Fruit fly (Drosophila melanogaster) whole organism, embryonic: ENCODE measurements around the gene Prm.

Source experiments
- Asciz ChIP-seq: fragments of 200-800 bp; sonication (Bioruptor generic); optimal IDR thresholded peaks from 2 replicates; lab custom pipeline; 2017; ENCODE audit warnings: missing biosample characterization, mild to moderate bottlenecking, missing genetic modification characterization, missing genetic modification reagents
- Bgb ChIP-seq: fragments of 200-800 bp; sonication (Bioruptor generic); IDR thresholded peaks from 2 replicates; pipeline ENCODE4 v1.3.6; 2022; ENCODE audit warnings: missing biosample characterization, missing genetic modification characterization; ENCODE audit not compliant: partially characterized antibody
- CG10147 ChIP-seq: fragments of 200-800 bp; sonication (Bioruptor generic); optimal IDR thresholded peaks from 2 replicates; lab custom pipeline; 2019; ENCODE audit warnings: missing biosample characterization, mild to moderate bottlenecking, missing genetic modification characterization, moderate library complexity
- CG10209 ChIP-seq: fragments of 200-800 bp; sonication (Bioruptor generic); optimal IDR thresholded peaks from 3 replicates; lab custom pipeline; 2017; ENCODE audit warnings: missing biosample characterization, mild to moderate bottlenecking, missing genetic modification characterization, missing genetic modification reagents
- CG10431 ChIP-seq: fragments of 200-800 bp; sonication (Bioruptor generic); optimal IDR thresholded peaks from 3 replicates; lab custom pipeline; 2018; ENCODE audit warnings: missing biosample characterization, mild to moderate bottlenecking, missing genetic modification characterization
- CG10565 ChIP-seq: fragments of 200-800 bp; sonication (Bioruptor generic); optimal IDR thresholded peaks from 3 replicates; lab custom pipeline; 2016; ENCODE audit warnings: missing biosample characterization, mild to moderate bottlenecking, missing genetic modification characterization
- CG10654 ChIP-seq: fragments of 200-800 bp; sonication (Bioruptor generic); optimal IDR thresholded peaks from 2 replicates; lab custom pipeline; 2016; ENCODE audit warnings: missing biosample characterization, missing genetic modification characterization
- CG14965 ChIP-seq: fragments of 200-800 bp; sonication (Bioruptor generic); optimal IDR thresholded peaks from 2 replicates; lab custom pipeline; 2016; ENCODE audit warnings: missing biosample characterization, missing genetic modification characterization, borderline replicate concordance
- CG17829 ChIP-seq: fragments of 200-800 bp; optimal IDR thresholded peaks from 2 replicates; lab custom pipeline; 2019; ENCODE audit warnings: missing biosample characterization, mild to moderate bottlenecking, missing genetic modification characterization, moderate library complexity
- CG2199 ChIP-seq: fragments of 200-800 bp; sonication (Bioruptor generic); IDR thresholded peaks from 3 replicates; pipeline ENCODE4 v1.3.6; 2022; ENCODE audit warnings: missing biosample characterization, missing genetic modification characterization
- CG31224 ChIP-seq: fragments of 200-800 bp; sonication (Bioruptor generic); IDR thresholded peaks from 2 replicates; pipeline ENCODE4 v1.3.6; 2022; ENCODE audit warnings: missing biosample characterization, missing genetic modification characterization
- CG31441 ChIP-seq: fragments of 200-800 bp; sonication (Bioruptor generic); IDR thresholded peaks from 2 replicates; pipeline ENCODE4 v1.3.6; 2022; ENCODE audit warnings: missing biosample characterization, missing genetic modification characterization
- CG3407 ChIP-seq: fragments of 200-800 bp; sonication (Bioruptor generic); optimal IDR thresholded peaks from 2 replicates; lab custom pipeline; 2018; ENCODE audit warnings: missing biosample characterization, mild to moderate bottlenecking, missing genetic modification characterization
- CG3838 ChIP-seq: fragments of 200-800 bp; sonication (Bioruptor generic); optimal IDR thresholded peaks from 3 replicates; lab custom pipeline; 2016; ENCODE audit warnings: missing biosample characterization, missing genetic modification characterization
- CG3995 ChIP-seq: fragments of 200-800 bp; sonication (Bioruptor generic); optimal IDR thresholded peaks from 3 replicates; lab custom pipeline; 2016; ENCODE audit warnings: missing biosample characterization, missing genetic modification characterization
- CG5180 ChIP-seq: fragments of 200-800 bp; sonication (Bioruptor generic); optimal IDR thresholded peaks from 3 replicates; lab custom pipeline; 2017; ENCODE audit warnings: missing biosample characterization, missing genetic modification characterization, mild to moderate bottlenecking, moderate library complexity, missing genetic modification reagents
- CG6175 ChIP-seq: fragments of 200-800 bp; sonication (Bioruptor generic); IDR thresholded peaks from 3 replicates; pipeline ENCODE4 v1.3.6; 2022; ENCODE audit warnings: missing biosample characterization, missing genetic modification characterization
- CG7963 ChIP-seq: fragments of 200-800 bp; sonication (Bioruptor generic); IDR thresholded peaks from 3 replicates; pipeline ENCODE4 v1.3.6; 2022; ENCODE audit warnings: missing biosample characterization, missing genetic modification characterization; ENCODE audit not compliant: partially characterized antibody
- CG8765 ChIP-seq: fragments of 200-800 bp; sonication (Bioruptor generic); IDR thresholded peaks from 2 replicates; pipeline ENCODE4 v1.3.6; 2022; ENCODE audit warnings: missing biosample characterization, missing genetic modification characterization
- CG8924 ChIP-seq: fragments of 200-800 bp; optimal IDR thresholded peaks from 3 replicates; lab custom pipeline; 2019; ENCODE audit warnings: missing biosample characterization, mild to moderate bottlenecking, missing genetic modification characterization, moderate library complexity
- CkIIα-i1 ChIP-seq: fragments of 200-800 bp; sonication (Bioruptor generic); IDR thresholded peaks from 2 replicates; pipeline ENCODE4 v1.3.6; 2022; ENCODE audit warnings: missing biosample characterization, missing genetic modification characterization
- Dip2 ChIP-seq: fragments of 200-800 bp; sonication (Bioruptor generic); IDR thresholded peaks from 2 replicates; pipeline ENCODE4 v1.3.6; 2022; ENCODE audit warnings: missing biosample characterization, missing genetic modification characterization
- Drgx ChIP-seq: fragments of 200-800 bp; sonication (Bioruptor generic); IDR thresholded peaks from 2 replicates; pipeline ENCODE4 v1.3.6; 2022; ENCODE audit warnings: missing biosample characterization, missing genetic modification characterization
- E2f2 ChIP-seq: fragments of 200-800 bp; sonication (Bioruptor generic); IDR thresholded peaks from 2 replicates; pipeline ENCODE4 v1.3.6; 2022; ENCODE audit warnings: missing biosample characterization, missing genetic modification characterization
- Fer3 ChIP-seq: fragments of 200-800 bp; sonication (Bioruptor generic); optimal IDR thresholded peaks from 2 replicates; lab custom pipeline; 2018; ENCODE audit warnings: missing biosample characterization, mild to moderate bottlenecking, missing genetic modification characterization, moderate library complexity
- GATAe ChIP-seq: fragments of 200-800 bp; sonication (Bioruptor generic); conservative IDR thresholded peaks from 2 replicates; pipeline ENCODE4 v1.3.6; 2022; ENCODE audit warnings: missing biosample characterization, missing genetic modification characterization
- H15 ChIP-seq: fragments of 200-800 bp; sonication (Bioruptor generic); IDR thresholded peaks from 3 replicates; pipeline ENCODE4 v1.3.6; 2022; ENCODE audit warnings: missing biosample characterization, missing genetic modification characterization
- Hey ChIP-seq: fragments of 200-800 bp; sonication (Bioruptor generic); optimal IDR thresholded peaks from 3 replicates; lab custom pipeline; 2018; ENCODE audit warnings: missing biosample characterization, mild to moderate bottlenecking, missing genetic modification characterization
- Lhr ChIP-seq: fragments of 200-800 bp; sonication (Bioruptor generic); optimal IDR thresholded peaks from 3 replicates; lab custom pipeline; 2017; ENCODE audit warnings: mild to moderate bottlenecking, missing biosample characterization, missing genetic modification reagents, missing genetic modification characterization
- Neu2 ChIP-seq: fragments of 200-800 bp; sonication (Bioruptor generic); optimal IDR thresholded peaks from 3 replicates; lab custom pipeline; 2016; ENCODE audit warnings: missing biosample characterization, missing genetic modification characterization, borderline replicate concordance
- NfI ChIP-seq: fragments of 200-800 bp; sonication (Bioruptor generic); optimal IDR thresholded peaks from 3 replicates; lab custom pipeline; 2018; ENCODE audit warnings: missing biosample characterization, mild to moderate bottlenecking, missing genetic modification characterization, moderate library complexity
- ab ChIP-seq: fragments of 200-800 bp; sonication (Bioruptor generic); optimal IDR thresholded peaks from 2 replicates; lab custom pipeline; 2016; ENCODE audit warnings: missing biosample characterization, missing genetic modification characterization
- ap ChIP-seq: fragments of 200-800 bp; sonication (Bioruptor generic); IDR thresholded peaks from 2 replicates; pipeline ENCODE4 v1.3.6; 2022; ENCODE audit warnings: missing biosample characterization, missing genetic modification characterization
- bsh ChIP-seq, 2 experiments: fragments of 200-800 bp; sonication (Bioruptor generic); optimal IDR thresholded peaks; 2 replicates each; lab custom pipeline; 2017 to 2018; ENCODE audit warnings: mild to moderate bottlenecking in 2 of 2, missing biosample characterization in 2 of 2, missing genetic modification characterization in 2 of 2, moderate library complexity in 1 of 2
- cato ChIP-seq: fragments of 200-800 bp; sonication (Bioruptor generic); optimal IDR thresholded peaks from 2 replicates; lab custom pipeline; 2016; ENCODE audit warnings: missing biosample characterization, missing genetic modification characterization, borderline replicate concordance
- klu ChIP-seq: fragments of 200-800 bp; sonication (Bioruptor generic); IDR thresholded peaks from 2 replicates; pipeline ENCODE4 v1.3.6; 2022; ENCODE audit warnings: missing biosample characterization, missing genetic modification characterization
- lbe ChIP-seq: fragments of 200-800 bp; sonication (Bioruptor generic); optimal IDR thresholded peaks from 2 replicates; lab custom pipeline; 2016; ENCODE audit warnings: missing biosample characterization, mild to moderate bottlenecking, missing genetic modification characterization
- mirr ChIP-seq: fragments of 200-800 bp; sonication (Bioruptor generic); optimal IDR thresholded peaks from 3 replicates; lab custom pipeline; 2018; ENCODE audit warnings: missing biosample characterization, mild to moderate bottlenecking, missing genetic modification characterization
- org-1 ChIP-seq: fragments of 200-800 bp; sonication (Bioruptor generic); optimal IDR thresholded peaks from 2 replicates; lab custom pipeline; 2017; ENCODE audit warnings: missing biosample characterization, missing genetic modification characterization
- pzg ChIP-seq: fragments of 200-800 bp; sonication (Bioruptor generic); optimal IDR thresholded peaks from 3 replicates; lab custom pipeline; 2018; ENCODE audit warnings: missing biosample characterization, mild to moderate bottlenecking, missing genetic modification characterization, moderate library complexity
- row ChIP-seq: fragments of 200-800 bp; sonication (Bioruptor generic); IDR thresholded peaks from 3 replicates; pipeline ENCODE4 v1.3.6; 2022; ENCODE audit warnings: missing biosample characterization, missing genetic modification characterization
- sc ChIP-seq, 3 experiments: fragments of >200 bp in 2 of 3; fragments of 200-800 bp in 1 of 3; sonication (Bioruptor generic) in 1 of 3; optimal IDR thresholded peaks; 2 replicates in 2 of 3; 3 replicates in 1 of 3; lab custom pipeline; 2017; ENCODE audit warnings: mild to moderate bottlenecking in 1 of 3, missing biosample characterization in 1 of 3, missing genetic modification characterization in 1 of 3, missing genetic modification reagents in 1 of 3
- schlank ChIP-seq: fragments of 200-800 bp; sonication (Bioruptor generic); optimal IDR thresholded peaks from 2 replicates; lab custom pipeline; 2018; ENCODE audit warnings: missing biosample characterization, mild to moderate bottlenecking, missing genetic modification characterization
- sd ChIP-seq: fragments of 200-800 bp; sonication (Bioruptor generic); optimal IDR thresholded peaks from 3 replicates; lab custom pipeline; 2018; ENCODE audit warnings: missing biosample characterization, mild to moderate bottlenecking, missing genetic modification characterization, moderate library complexity
- shn ChIP-seq: fragments of 200-800 bp; sonication (Bioruptor generic); optimal IDR thresholded peaks from 3 replicates; lab custom pipeline; 2016; ENCODE audit warnings: missing biosample characterization, missing genetic modification characterization
- sima ChIP-seq: fragments of 200-800 bp; sonication (Bioruptor generic); optimal IDR thresholded peaks from 2 replicates; lab custom pipeline; 2016; ENCODE audit warnings: missing biosample characterization, missing genetic modification characterization
- sob ChIP-seq: fragments of 200-800 bp; sonication (Bioruptor generic); IDR thresholded peaks from 2 replicates; pipeline ENCODE4 v1.3.6; 2022; ENCODE audit warnings: missing biosample characterization, missing genetic modification characterization
- ssp ChIP-seq: fragments of 200-800 bp; sonication (Bioruptor generic); IDR thresholded peaks from 2 replicates; pipeline ENCODE4 v1.3.6; 2022; ENCODE audit warnings: missing biosample characterization, missing genetic modification characterization
- usp ChIP-seq: fragments of >200 bp; optimal IDR thresholded peaks from 2 replicates; lab custom pipeline; 2017; ENCODE audit warnings: missing biosample characterization, missing genetic modification characterization
- yki ChIP-seq: fragments of >200 bp; optimal IDR thresholded peaks from 3 replicates; lab custom pipeline; 2018

The Prm gene

DNA sequence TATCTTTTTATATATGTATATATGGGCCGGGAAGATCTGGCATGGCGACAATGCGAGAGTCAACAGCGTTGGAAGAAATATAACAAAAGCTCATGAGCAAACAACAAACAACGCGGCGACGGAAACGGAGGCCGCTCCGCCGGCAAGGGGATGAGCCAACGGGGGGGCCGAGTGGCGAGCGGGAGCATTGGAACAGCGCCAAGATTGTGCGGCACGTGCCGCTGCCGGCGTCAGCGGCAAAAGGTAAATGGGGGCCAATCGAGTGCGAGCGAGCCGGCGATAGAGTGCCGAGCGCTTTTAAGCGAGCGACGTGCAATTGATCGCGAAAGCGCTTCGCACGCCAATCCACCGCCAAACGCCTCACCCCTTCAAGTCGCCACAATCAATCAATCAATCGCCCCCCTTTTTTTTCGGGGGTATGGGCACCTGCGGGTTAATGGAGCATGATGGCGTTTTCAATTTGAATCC lies 48.6 kb downstream of the Prm start (continued):
- no peak; the same call in 1 of the 2 replicates for TF ChIP-seq Bgb
- TF ChIP-seq sob (GFP tag; lab: Robert Waterston, UW) = peak; percentile 74
- TF ChIP-seq shn (GFP tag; lab: Kevin White, UChicago) = no peak
- peak; percentile 75 for TF ChIP-seq CG10209 (GFP tag; lab: Kevin White, UChicago)
- TF ChIP-seq lbe (GFP tag; lab: Kevin White, UChicago) = peak; percentile 68
- peak; percentile 53 for TF ChIP-seq CG10147
- no peak; the same call in 2 of the 3 replicates for TF ChIP-seq row (GFP tag; lab: Robert Waterston, UW)
- peak; percentile 16 for TF ChIP-seq CG3838
- peak; percentile 22 for TF ChIP-seq CG3995
- TF ChIP-seq CG3407 (GFP tag; lab: Kevin White, UChicago) = peak; percentile 90
- no peak for TF ChIP-seq CkIIα-i1 (GFP tag; lab: Robert Waterston, UW)
- TF ChIP-seq ab (GFP tag; lab: Kevin White, UChicago) = peak; percentile 16
- peak; percentile 62 for TF ChIP-seq NfI
- peak; percentile 70 for TF ChIP-seq CG5180
- no peak; the same call in 1 of the 2 replicates for TF ChIP-seq CG8765 (GFP tag; lab: Robert Waterston, UW)
- no peak for TF ChIP-seq Neu2 (GFP tag; lab: Kevin White, UChicago)
- TF ChIP-seq Fer3 (tag; lab: Kevin White, UChicago) = peak; percentile 63
- peak; percentile 37 for TF ChIP-seq cato (GFP tag; lab: Kevin White, UChicago)
- peak; percentile 99 for TF ChIP-seq Hey
- TF ChIP-seq mirr = peak; percentile 79
- TF ChIP-seq ap (GFP tag; lab: Robert Waterston, UW) = peak; percentile 26; the same call in 1 of the 2 replicates
- TF ChIP-seq Drgx (GFP tag; lab: Robert Waterston, UW) = 0 out of 2 replicates have a peak, but pooled peaks have one; percentile 24
- no peak for TF ChIP-seq Dip2 (GFP tag; lab: Robert Waterston, UW)
- TF ChIP-seq CG31441 = peak; percentile 45; the same call in 1 of the 2 replicates
- no peak for TF ChIP-seq pzg (GFP tag; lab: Kevin White, UChicago)
- peak; percentile 37 for TF ChIP-seq CG8924 (tag; lab: Kevin White, UChicago)
- no peak for TF ChIP-seq H15
- peak; percentile 79 for TF ChIP-seq Asciz (GFP tag; lab: Kevin White, UChicago)
- TF ChIP-seq yki (lab: Kevin White, UChicago) = no peak
- peak; percentile 52 for TF ChIP-seq org-1 (GFP tag; lab: Kevin White, UChicago)
- peak; percentile 67 for TF ChIP-seq GATAe (GFP tag; lab: Robert Waterston, UW)
- peak; percentile 46 for TF ChIP-seq CG10654 (GFP tag; lab: Kevin White, UChicago)
- no peak for TF ChIP-seq usp (GFP tag; lab: Kevin White, UChicago)
- 0 out of 2 replicates have a peak, but pooled peaks have one; percentile 25 for TF ChIP-seq CG31224
- peak; percentile 36 for TF ChIP-seq Lhr (GFP tag; lab: Kevin White, UChicago)
- TF ChIP-seq sc (optimal IDR thresholded peaks at IDR 0.05; lab: Kevin White, UChicago) = no peak
- TF ChIP-seq sc (GFP tag; optimal IDR thresholded peaks at IDR 0.05; lab: Kevin White, UChicago) = peak; percentile 76
- TF ChIP-seq CG10565 (GFP tag; lab: Kevin White, UChicago) = no peak
- TF ChIP-seq ssp (GFP tag; lab: Robert Waterston, UW) = peak; percentile 30; the same call in 1 of the 2 replicates
- TF ChIP-seq CG6175 = peak; percentile 93
- no peak for TF ChIP-seq klu (GFP tag; lab: Robert Waterston, UW)
- no peak for TF ChIP-seq CG14965 (GFP tag; lab: Kevin White, UChicago)
- peak; percentile 82 for TF ChIP-seq CG10431 (GFP tag; lab: Kevin White, UChicago)
- peak; percentile 37; the same call in 1 of the 2 replicates for TF ChIP-seq E2f2 (GFP tag; lab: Robert Waterston, UW)
- peak; percentile 34 for TF ChIP-seq CG17829 (tag; lab: Kevin White, UChicago)
- no peak for TF ChIP-seq sima (GFP tag; lab: Kevin White, UChicago)
- TF ChIP-seq CG2199 (GFP tag; lab: Robert Waterston, UW) = no peak
- peak; percentile 73 for TF ChIP-seq sd
- peak in 1 of 2 experiments; percentile 71 for TF ChIP-seq bsh (GFP tag; optimal IDR thresholded peaks at IDR 0.05; lab: Kevin White, UChicago)
- peak; percentile 38 for TF ChIP-seq schlank (tag; lab: Kevin White, UChicago)
- TF ChIP-seq CG7963 (GFP tag; lab: Robert Waterston, UW) = no peak
